Worm (Caenorhabditis elegans): ENCODE data around the gene C01B10.11.

DNA sequence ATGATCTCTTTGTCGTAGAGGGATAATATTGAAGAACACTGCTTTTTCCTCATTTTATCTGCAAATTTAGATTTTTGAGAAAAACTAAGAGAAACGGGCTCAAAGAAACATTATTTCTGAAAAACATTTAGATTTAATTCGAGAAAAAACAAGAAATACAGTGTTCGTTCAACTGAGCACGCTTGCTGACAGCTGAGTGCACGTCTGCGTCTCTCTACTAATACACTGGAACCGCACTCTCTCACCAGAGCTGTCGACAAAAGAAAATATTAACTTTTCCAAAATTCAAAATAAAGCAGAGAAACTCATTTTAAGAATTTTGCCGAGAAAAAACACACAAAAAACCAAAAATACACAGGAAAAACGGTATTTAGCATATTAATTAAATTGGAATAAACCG lies 44.5 kb upstream of the C01B10.11 start, which contains the start of gene drh-1:
- no peak for TF ChIP-seq ZK546.5 (tag; optimal IDR thresholded peaks at IDR 0.05)
- TF ChIP-seq nhr-48 (tag; optimal IDR thresholded peaks at IDR 0.05) = no peak
- TF ChIP-seq nhr-237 (tag; optimal IDR thresholded peaks at IDR 0.05) = no peak
- TF ChIP-seq nhr-25 (tag; optimal IDR thresholded peaks at IDR 0.05; ENCODE audit: borderline replicate concordance, insufficient read depth) = no peak
- no peak for TF ChIP-seq nhr-11 (tag; optimal IDR thresholded peaks at IDR 0.05)
- TF ChIP-seq lim-7 (GFP tag; IDR thresholded peaks at IDR 0.05) = no peak
- no peak for TF ChIP-seq Y48G9A.11 (GFP tag; IDR thresholded peaks at IDR 0.05)
- no peak for TF ChIP-seq ztf-11 (tag; optimal IDR thresholded peaks at IDR 0.05)
- TF ChIP-seq F49E8.2 (tag; optimal IDR thresholded peaks at IDR 0.05; ENCODE audit: borderline replicate concordance) = no peak
- TF ChIP-seq egl-27 (tag; optimal IDR thresholded peaks at IDR 0.05) = no peak
- no peak for TF ChIP-seq ces-1 (GFP tag; optimal IDR thresholded peaks at IDR 0.05)
- no peak for TF ChIP-seq zag-1 (tag; optimal IDR thresholded peaks at IDR 0.05)
- TF ChIP-seq lin-13 (GFP tag; optimal IDR thresholded peaks at IDR 0.05) = no peak
